Worm (Caenorhabditis elegans) whole organism, dauer: ENCODE results near the gene mac-1.
"Not testable (repeated sequence)": the region's sequence is repeated elsewhere in the genome, so short reads cannot be mapped to it uniquely, and the experiment has no call there.

ENCODE experiments used
- unc-62 ChIP-seq: sonication (generic microtip); optimal IDR thresholded peaks from 2 replicates; lab custom pipeline; 2017; ENCODE audit warnings: missing biosample characterization, missing genetic modification reagents, missing genetic modification characterization

Gene mac-1

ce11 chrII:13308990-13309389 is 11.7 kb downstream of the mac-1 start, which contains the start of gene faxc-2:
Gene faxc-2 (plus strand): TSS chrII:13309290.
- not testable (repeated sequence) for TF ChIP-seq unc-62

- TF ChIP-seq unc-62, result no peak
Measured at ce11 chrII:13304339-13304938, 16.3 kb downstream of the mac-1 start.

ce11 chrII:13300590-13300989 is 20.1 kb downstream of the mac-1 start:
- no peak for TF ChIP-seq unc-62

DNA sequence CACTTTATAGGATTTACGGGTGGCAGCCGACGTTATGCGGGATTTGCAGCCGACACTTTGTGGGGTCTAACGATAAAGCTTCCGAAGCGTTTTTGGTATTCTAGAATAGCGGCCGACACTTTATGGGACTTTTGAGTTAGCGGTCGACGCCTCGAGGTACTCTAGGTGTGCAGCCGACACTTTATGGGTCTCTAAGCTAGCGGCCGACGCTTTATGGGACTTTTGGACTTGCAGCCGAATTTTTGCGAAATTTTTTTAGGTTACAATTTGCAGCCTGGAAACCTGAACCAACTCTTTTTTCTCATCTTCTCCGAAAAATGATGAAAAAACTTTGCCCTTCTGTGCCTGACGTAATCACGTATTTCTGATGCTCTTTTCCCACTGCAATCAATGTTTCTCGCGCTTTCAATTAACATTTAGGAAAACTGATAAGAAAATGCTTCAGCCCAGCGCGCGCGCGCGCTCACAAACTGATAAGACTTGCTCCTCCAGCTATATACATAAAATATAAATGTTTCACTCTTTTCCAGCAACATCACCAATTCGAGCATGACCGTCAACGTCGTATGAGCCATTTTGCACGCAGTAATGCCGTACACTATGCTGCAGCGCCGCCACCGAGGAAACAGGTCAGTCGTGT is 21.4 kb downstream of the mac-1 start:
- no peak for TF ChIP-seq unc-62

ce11 chrII:13298534-13298933 is 22.2 kb downstream of the mac-1 start:
- TF ChIP-seq unc-62, result no peak

ce11 chrII:13297935-13298334 is 22.8 kb downstream of the mac-1 start:
- no peak for TF ChIP-seq unc-62

DNA sequence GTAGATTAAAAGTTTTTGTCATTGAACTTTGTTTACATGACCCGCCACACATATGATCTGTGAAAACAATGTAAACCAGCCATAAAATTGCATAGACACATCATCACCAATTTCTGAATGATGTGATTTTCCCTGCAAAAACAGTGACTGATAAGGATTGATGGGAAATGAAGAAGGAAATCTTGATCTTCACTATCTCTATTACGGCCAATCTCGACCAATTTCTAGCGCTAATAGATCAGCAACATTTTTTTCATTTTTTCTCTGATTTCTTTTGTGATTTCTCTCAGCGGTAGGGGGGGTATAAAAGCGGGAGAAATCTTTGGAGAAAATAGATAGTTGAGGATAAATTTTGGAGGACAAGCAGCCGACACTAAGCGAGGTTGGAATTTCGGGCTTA is 23.4 kb downstream of the mac-1 start:
- TF ChIP-seq unc-62, result no peak

ce11 chrII:13293502-13293901 is 27.2 kb downstream of the mac-1 start:
- no peak for TF ChIP-seq unc-62

- no peak for TF ChIP-seq unc-62
Measured at ce11 chrII:13292913-13293312, 27.8 kb downstream of the mac-1 start.

DNA sequence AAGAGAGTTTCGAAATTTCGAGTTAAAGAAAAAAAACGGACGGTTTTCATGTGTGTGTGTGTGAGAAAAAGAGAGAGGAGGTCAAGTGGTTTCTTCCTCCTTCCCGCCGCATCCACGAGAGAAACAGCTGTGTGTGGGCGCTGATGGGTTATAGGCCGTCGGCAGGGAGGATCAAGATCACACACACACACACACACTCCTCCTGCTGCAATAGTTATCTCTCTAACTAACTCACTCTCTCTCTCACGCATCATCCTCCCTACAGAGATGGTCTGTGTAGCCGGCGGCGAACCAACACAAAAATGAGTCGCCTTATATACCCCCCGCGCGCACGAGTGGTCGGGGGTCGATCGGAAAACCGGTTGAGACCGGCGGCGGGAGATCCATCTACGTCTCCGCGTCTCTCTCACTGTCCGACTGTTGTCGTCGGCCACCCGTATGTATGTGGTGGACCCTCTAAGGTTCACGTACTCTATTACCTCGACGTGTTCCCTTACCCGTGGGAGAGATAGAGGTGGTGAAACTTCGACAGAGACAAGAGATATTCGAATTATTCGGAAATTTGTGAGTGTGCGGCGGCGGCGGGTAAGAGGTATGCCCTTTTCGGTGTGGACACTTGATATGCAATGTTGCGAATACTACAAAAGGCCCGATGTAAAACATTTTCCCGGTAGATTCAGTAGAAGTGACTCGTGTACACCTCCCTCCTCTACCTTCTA is 29.1 kb downstream of the mac-1 start:
- no peak for TF ChIP-seq unc-62

ce11 chrII:13290518-13291286 is 30.0 kb downstream of the mac-1 start:
- no peak for TF ChIP-seq unc-62

DNA sequence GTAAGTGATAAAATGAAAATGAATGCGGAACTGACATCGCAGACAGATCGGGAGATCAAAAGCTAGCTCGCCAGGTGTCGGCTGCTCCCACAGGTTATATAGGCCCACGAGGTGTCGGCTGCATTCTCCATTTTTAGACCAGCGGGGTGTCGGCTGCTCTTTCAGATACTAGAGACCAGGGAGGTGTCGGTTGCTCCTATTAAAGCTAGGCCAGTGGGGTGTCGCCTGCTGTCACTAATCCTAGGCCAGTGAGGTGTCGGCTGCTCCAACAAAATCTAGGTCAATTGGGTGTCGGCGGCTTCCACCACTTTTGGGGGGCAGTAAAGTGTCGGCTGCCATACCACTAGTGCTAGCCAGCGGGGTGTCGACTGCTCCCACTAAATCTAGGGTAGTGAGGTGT is 30.8 kb downstream of the mac-1 start:
- no peak for TF ChIP-seq unc-62

DNA sequence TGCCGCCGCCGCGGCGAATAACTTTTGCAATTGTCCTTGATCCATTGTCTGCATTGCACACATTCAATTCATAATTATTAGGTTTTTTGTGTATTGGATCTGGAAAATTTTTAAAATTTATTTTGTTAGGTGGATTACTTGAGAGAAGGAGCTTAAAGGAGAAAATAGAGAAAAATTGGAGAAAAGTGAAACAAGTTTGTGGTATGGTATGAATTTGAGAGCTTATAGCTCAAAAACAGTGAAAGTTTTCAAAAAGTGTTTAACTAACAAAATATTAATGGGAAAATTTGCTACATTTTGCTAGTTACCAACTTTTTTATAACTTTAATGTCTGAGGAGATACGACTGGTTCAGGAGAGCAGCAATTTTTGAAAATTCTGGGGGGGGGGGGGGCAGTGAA is 35.0 kb downstream of the mac-1 start, which contains the start of gene ztf-22:
Gene ztf-22, minus strand, starts transcription at position 101 of the 400 bp plus-strand sequence.
- no peak for TF ChIP-seq unc-62

DNA sequence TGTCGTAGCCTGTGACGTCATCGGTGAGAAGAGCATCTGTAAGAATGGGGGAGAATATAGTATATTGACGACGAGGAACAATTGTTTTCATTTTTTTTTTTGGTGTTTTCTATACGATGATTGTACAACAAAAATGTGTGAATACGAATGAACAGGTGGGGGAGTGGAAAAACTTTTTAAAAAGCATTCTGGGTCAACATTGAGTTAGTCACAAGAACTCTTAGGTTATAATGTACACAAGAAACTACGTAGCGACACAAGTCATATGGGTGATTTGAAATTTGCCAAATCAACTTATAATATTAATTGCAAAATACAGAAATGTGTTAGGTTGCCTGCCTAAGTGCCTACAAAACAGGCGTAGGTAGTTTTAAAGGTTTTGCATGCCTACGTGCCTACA is 36.6 kb downstream of the mac-1 start:
- no peak for TF ChIP-seq unc-62

DNA sequence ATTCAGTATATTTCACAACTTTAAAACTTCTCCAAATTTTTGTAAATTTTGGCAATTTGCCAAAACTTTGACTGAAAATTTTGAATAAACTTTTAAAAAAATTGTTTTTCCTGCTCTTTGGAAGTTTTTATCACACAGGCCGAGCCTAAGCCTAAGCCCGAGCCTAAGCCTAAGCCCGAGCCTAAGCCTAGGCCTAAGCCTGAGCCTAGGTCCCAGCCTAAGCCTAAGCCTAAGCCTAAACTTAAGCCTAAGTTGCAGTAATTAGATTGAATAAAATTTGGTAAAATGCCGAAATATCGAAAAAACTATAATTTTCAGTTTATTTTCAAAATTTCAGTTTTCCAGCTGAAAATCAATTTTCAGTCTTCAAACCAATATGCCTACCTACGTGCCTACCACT is 37.2 kb downstream of the mac-1 start:
- no peak for TF ChIP-seq unc-62

DNA sequence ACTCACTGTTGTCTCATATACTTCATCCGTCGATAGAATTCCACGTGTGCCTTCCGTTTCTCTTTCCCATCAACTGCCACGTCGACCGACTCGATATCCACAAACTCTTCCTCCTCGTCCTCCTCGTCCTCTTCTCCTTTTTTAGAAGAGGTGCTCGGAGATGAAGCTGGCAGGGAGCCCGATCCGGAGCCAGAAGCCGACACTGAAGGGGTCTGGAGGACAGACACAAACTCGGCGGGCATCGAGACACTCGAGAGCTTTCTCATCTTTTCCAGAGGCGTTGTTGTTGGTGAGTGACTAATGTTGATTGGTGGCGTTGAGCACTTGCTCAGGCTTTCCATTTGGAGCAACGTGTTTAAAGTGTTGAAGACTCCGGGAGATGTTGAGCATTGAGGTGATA is 38.1 kb downstream of the mac-1 start:
- TF ChIP-seq unc-62, result no peak
